Fruit fly (Drosophila melanogaster): ENCODE measurements around the gene Cyp4d2.

Gene Cyp4d2

dm6 chrX:2136831-2137452 lies 38.9 kb upstream of the Cyp4d2 start (continued):
- peak; percentile 97 for TF ChIP-seq Bdp1 (GFP tag; optimal IDR thresholded peaks at IDR 0.05)
- TF ChIP-seq psq (GFP tag; optimal IDR thresholded peaks at IDR 0.05) = peak; percentile 98
- TF ChIP-seq Taf1 (GFP tag; IDR thresholded peaks at IDR 0.05) = peak; percentile 100
- TF ChIP-seq croc (GFP tag; conservative IDR thresholded peaks at IDR 0.05) = peak; percentile 100
- TF ChIP-seq CG8089 (GFP tag; optimal IDR thresholded peaks at IDR 0.05) = peak; percentile 100
- peak; percentile 100 for TF ChIP-seq Lim3 (GFP tag; IDR thresholded peaks at IDR 0.05)
- TF ChIP-seq Jarid2 (GFP tag; optimal IDR thresholded peaks at IDR 0.05) = peak; percentile 92
- peak; percentile 100 for TF ChIP-seq lab (GFP tag; optimal IDR thresholded peaks at IDR 0.05)
- peak; percentile 29 for TF ChIP-seq yki (optimal IDR thresholded peaks at IDR 0.05)
- peak; percentile 100 for TF ChIP-seq peb (GFP tag; IDR thresholded peaks at IDR 0.05)
- peak; percentile 100 for TF ChIP-seq fd64A (GFP tag; optimal IDR thresholded peaks at IDR 0.05)
- peak in 1 of 2 experiments; percentile 84 for TF ChIP-seq pan (optimal IDR thresholded peaks at IDR 0.05)
- peak; percentile 85 to 100 for TF ChIP-seq pan (GFP tag; optimal IDR thresholded peaks at IDR 0.05 in 1 of 2, IDR thresholded peaks at IDR 0.05 in 1 of 2)
- TF ChIP-seq abd-A (tag; optimal IDR thresholded peaks at IDR 0.05) = peak; percentile 99
- TF ChIP-seq knrl (GFP tag; IDR thresholded peaks at IDR 0.05; ENCODE audit: partially characterized antibody) = no peak; the same call in 1 of the 3 replicates
- TF ChIP-seq HmgZ (tag; optimal IDR thresholded peaks at IDR 0.05) = peak; percentile 100
- TF ChIP-seq CG4360 (GFP tag; IDR thresholded peaks at IDR 0.05) = peak; percentile 97
- TF ChIP-seq CG7928 (GFP tag; optimal IDR thresholded peaks at IDR 0.05) = peak; percentile 89
- TF ChIP-seq bowl (GFP tag; IDR thresholded peaks at IDR 0.05) = peak; percentile 100
- peak; percentile 100 for TF ChIP-seq CG9727 (GFP tag; optimal IDR thresholded peaks at IDR 0.05)
- TF ChIP-seq pho (GFP tag; optimal IDR thresholded peaks at IDR 0.05) = peak; percentile 100
- peak; percentile 100 for TF ChIP-seq CG4617 (GFP tag; optimal IDR thresholded peaks at IDR 0.05; ENCODE audit: borderline replicate concordance)
- peak; percentile 99 for TF ChIP-seq aop (GFP tag; IDR thresholded peaks at IDR 0.05)
- peak; percentile 100 for TF ChIP-seq Nf-YA (GFP tag; IDR thresholded peaks at IDR 0.05)
- no peak for TF ChIP-seq Tbp (GFP tag; optimal IDR thresholded peaks at IDR 0.05)
- no peak; the same call in 1 of the 2 replicates for TF ChIP-seq sna (GFP tag; IDR thresholded peaks at IDR 0.05; ENCODE audit: partially characterized antibody)
- TF ChIP-seq gem (tag; optimal IDR thresholded peaks at IDR 0.05) = peak; percentile 100
- TF ChIP-seq gcm (GFP tag; optimal IDR thresholded peaks at IDR 0.05) = peak; percentile 100
- peak; percentile 100 for TF ChIP-seq chm (GFP tag; IDR thresholded peaks at IDR 0.05)
- TF ChIP-seq CG3281 (GFP tag; optimal IDR thresholded peaks at IDR 0.05) = peak; percentile 99
- TF ChIP-seq ab (GFP tag; optimal IDR thresholded peaks at IDR 0.05) = peak; percentile 100
- no peak for TF ChIP-seq lov (optimal IDR thresholded peaks at IDR 0.05)
- peak; percentile 100 for TF ChIP-seq lov (GFP tag; IDR thresholded peaks at IDR 0.05)
- no peak for TF ChIP-seq CG14860 (GFP tag; IDR thresholded peaks at IDR 0.05; ENCODE audit: partially characterized antibody)
- peak; percentile 91 for TF ChIP-seq E2f2 (GFP tag; IDR thresholded peaks at IDR 0.05)
- TF ChIP-seq CG15073 (GFP tag; optimal IDR thresholded peaks at IDR 0.05) = peak; percentile 95
- peak; percentile 99 for TF ChIP-seq p53 (GFP tag; optimal IDR thresholded peaks at IDR 0.05)
- TF ChIP-seq tll (GFP tag; optimal IDR thresholded peaks at IDR 0.05) = peak in 1 of 2 experiments; percentile 92
- peak; percentile 100 for TF ChIP-seq Ada2b (GFP tag; IDR thresholded peaks at IDR 0.05)
- peak; percentile 97 for TF ChIP-seq Ets97D (GFP tag; optimal IDR thresholded peaks at IDR 0.05)
- TF ChIP-seq CG43689 (GFP tag; IDR thresholded peaks at IDR 0.05) = peak; percentile 100
- TF ChIP-seq salm (tag; optimal IDR thresholded peaks at IDR 0.05) = peak; percentile 99
- peak; percentile 52 for TF ChIP-seq gfzf (GFP tag; optimal IDR thresholded peaks at IDR 0.05)
- TF ChIP-seq CG6683 (GFP tag; optimal IDR thresholded peaks at IDR 0.05) = peak; percentile 99
- TF ChIP-seq Kr (GFP tag; optimal IDR thresholded peaks at IDR 0.05) = peak; percentile 99
- peak; percentile 100 for TF ChIP-seq kay (GFP tag; optimal IDR thresholded peaks at IDR 0.05)
- TF ChIP-seq disco-r (GFP tag; optimal IDR thresholded peaks at IDR 0.05) = peak; percentile 100
- peak; percentile 97 for TF ChIP-seq CG6654 (GFP tag; optimal IDR thresholded peaks at IDR 0.05)
- peak; percentile 100 for TF ChIP-seq danr (GFP tag; IDR thresholded peaks at IDR 0.05)
- TF ChIP-seq emc (GFP tag; optimal IDR thresholded peaks at IDR 0.05) = peak; percentile 100
- peak; percentile 100 for TF ChIP-seq CG1602 (GFP tag; optimal IDR thresholded peaks at IDR 0.05)

Measured in whole organism, embryonic.